Worm (Caenorhabditis elegans) whole organism, late embryonic: ENCODE measurements around the gene rfip-1.
A peak's percentile ranks its signal among the peaks of the same experiment; 100 is the strongest.

Experiments
- C08G9.2 ChIP-seq: sonication (generic microtip); optimal IDR thresholded peaks from 2 replicates; lab custom pipeline; 2016; ENCODE audit warnings: mild to moderate bottlenecking, missing genetic modification characterization, moderate library complexity, missing compliant biosample characterization
- ceh-2 ChIP-seq: sonication (generic microtip); optimal IDR thresholded peaks from 2 replicates; lab custom pipeline; 2016; ENCODE audit warnings: missing genotype, missing genetic modification characterization, missing compliant biosample characterization
- ceh-22 ChIP-seq: sonication (generic microtip); optimal IDR thresholded peaks from 2 replicates; lab custom pipeline; 2017; ENCODE audit warnings: missing biosample characterization, missing genetic modification characterization
- ceh-24 ChIP-seq: sonication (generic microtip); optimal IDR thresholded peaks from 2 replicates; lab custom pipeline; 2016; ENCODE audit warnings: mild to moderate bottlenecking, missing genetic modification characterization, missing compliant biosample characterization
- ceh-30 ChIP-seq: fragments of 150-350 bp; optimal IDR thresholded peaks from 2 replicates; lab custom pipeline; 2014; ENCODE audit warnings: missing biosample characterization, missing genetic modification characterization
- ceh-31 ChIP-seq: sonication (generic microtip); optimal IDR thresholded peaks from 2 replicates; lab custom pipeline; 2016; ENCODE audit warnings: missing genetic modification characterization, missing compliant biosample characterization
- ceh-34 ChIP-seq: sonication (generic microtip); optimal IDR thresholded peaks from 2 replicates; lab custom pipeline; 2016; ENCODE audit warnings: mild to moderate bottlenecking, missing genetic modification characterization, missing compliant biosample characterization
- ceh-9 ChIP-seq: sonication (generic microtip); optimal IDR thresholded peaks from 2 replicates; lab custom pipeline; 2016; ENCODE audit warnings: mild to moderate bottlenecking, missing genetic modification characterization, inconsistent platforms, missing compliant biosample characterization
- dmd-4 ChIP-seq: sonication (generic microtip); optimal IDR thresholded peaks from 2 replicates; lab custom pipeline; 2016; ENCODE audit warnings: borderline replicate concordance, missing genetic modification characterization, missing compliant biosample characterization
- elt-2 ChIP-seq: sonication (generic microtip); optimal IDR thresholded peaks from 2 replicates; lab custom pipeline; 2016; ENCODE audit warnings: missing genetic modification reagents, missing genetic modification characterization, missing compliant biosample characterization
- gmeb-2 ChIP-seq: sonication (generic microtip); optimal IDR thresholded peaks from 2 replicates; lab custom pipeline; 2016; ENCODE audit warnings: missing genetic modification characterization, inconsistent platforms, missing compliant biosample characterization
- hlh-30 ChIP-seq: sonication (generic microtip); optimal IDR thresholded peaks from 2 replicates; lab custom pipeline; 2017; ENCODE audit warnings: antibody characterized with exemption, missing genetic modification characterization, missing compliant biosample characterization; ENCODE audit not compliant: insufficient read depth
- hlh-6 ChIP-seq: sonication (generic microtip); optimal IDR thresholded peaks from 2 replicates; lab custom pipeline; 2016; ENCODE audit warnings: missing genotype, missing genetic modification characterization, missing compliant biosample characterization
- hlh-8 ChIP-seq: sonication (generic microtip); optimal IDR thresholded peaks from 2 replicates; lab custom pipeline; 2016; ENCODE audit warnings: missing genotype, missing genetic modification characterization, missing compliant biosample characterization
- mec-3 ChIP-seq: sonication (generic microtip); optimal IDR thresholded peaks from 2 replicates; lab custom pipeline; 2016; ENCODE audit warnings: borderline replicate concordance, missing genetic modification characterization, missing compliant biosample characterization
- nfya-1 ChIP-seq: sonication (generic microtip); optimal IDR thresholded peaks from 2 replicates; lab custom pipeline; 2017; ENCODE audit warnings: missing genetic modification characterization, mild to moderate bottlenecking, missing compliant biosample characterization, antibody characterized with exemption, moderate library complexity
- nhr-11 ChIP-seq: fragments of 150-350 bp; optimal IDR thresholded peaks from 2 replicates; lab custom pipeline; 2014; ENCODE audit warnings: missing biosample characterization, missing genetic modification characterization
- nhr-232 ChIP-seq: sonication (generic microtip); optimal IDR thresholded peaks from 2 replicates; lab custom pipeline; 2016; ENCODE audit warnings: missing genetic modification characterization, missing compliant biosample characterization
- pag-3 ChIP-seq: sonication (generic microtip); optimal IDR thresholded peaks from 2 replicates; lab custom pipeline; 2016; ENCODE audit warnings: missing compliant biosample characterization, missing genetic modification characterization, borderline replicate concordance
- pat-9 ChIP-seq: fragments of 200-800 bp; sonication (Bioruptor generic); optimal IDR thresholded peaks from 2 replicates; lab custom pipeline; 2018; ENCODE audit warnings: mild to moderate bottlenecking, missing genetic modification characterization, moderate library complexity, missing compliant biosample characterization
- pax-1 ChIP-seq: fragments of 150-350 bp; optimal IDR thresholded peaks from 2 replicates; lab custom pipeline; 2014; ENCODE audit warnings: missing biosample characterization, missing genetic modification characterization
- pha-2 ChIP-seq: sonication (generic microtip); optimal IDR thresholded peaks from 2 replicates; lab custom pipeline; 2017; ENCODE audit warnings: mild to moderate bottlenecking, missing genetic modification characterization, missing compliant biosample characterization
- pqm-1 ChIP-seq: sonication (generic microtip); optimal IDR thresholded peaks from 2 replicates; lab custom pipeline; 2016; ENCODE audit warnings: missing genetic modification characterization, missing compliant biosample characterization
- pros-1 ChIP-seq: fragments of 150-350 bp; optimal IDR thresholded peaks from 2 replicates; lab custom pipeline; 2014; ENCODE audit warnings: missing biosample characterization, missing genetic modification reagents, missing genetic modification characterization
- ref-2 ChIP-seq: sonication (generic microtip); optimal IDR thresholded peaks from 2 replicates; lab custom pipeline; 2016; ENCODE audit warnings: missing genetic modification characterization, missing compliant biosample characterization
- rnt-1 ChIP-seq: sonication (generic microtip); optimal IDR thresholded peaks from 2 replicates; lab custom pipeline; 2016; ENCODE audit warnings: missing genetic modification characterization, missing compliant biosample characterization
- sox-4 ChIP-seq: sonication (generic microtip); optimal IDR thresholded peaks from 2 replicates; lab custom pipeline; 2017; ENCODE audit warnings: mild to moderate bottlenecking, missing genetic modification characterization, inconsistent platforms, missing compliant biosample characterization
- syd-9 ChIP-seq: sonication (generic microtip); optimal IDR thresholded peaks from 2 replicates; lab custom pipeline; 2016; ENCODE audit warnings: mild to moderate bottlenecking, missing genetic modification characterization, moderate library complexity, missing compliant biosample characterization
- tbx-2 ChIP-seq: sonication (generic microtip); optimal IDR thresholded peaks from 2 replicates; lab custom pipeline; 2016; ENCODE audit warnings: missing genetic modification characterization, missing compliant biosample characterization
- tbx-7 ChIP-seq: sonication (generic microtip); optimal IDR thresholded peaks from 2 replicates; lab custom pipeline; 2016; ENCODE audit warnings: missing genotype, missing genetic modification characterization, missing compliant biosample characterization
- ttx-3 ChIP-seq: sonication (generic microtip); optimal IDR thresholded peaks from 2 replicates; lab custom pipeline; 2016; ENCODE audit warnings: missing genetic modification reagents, missing genetic modification characterization, missing compliant biosample characterization
- unc-42 ChIP-seq: sonication (generic microtip); optimal IDR thresholded peaks from 2 replicates; lab custom pipeline; 2016; ENCODE audit warnings: missing genotype, missing genetic modification characterization, missing compliant biosample characterization
- unc-55 ChIP-seq: sonication (generic microtip); optimal IDR thresholded peaks from 2 replicates; lab custom pipeline; 2017; ENCODE audit warnings: missing biosample characterization, missing genetic modification reagents, missing genetic modification characterization
- zip-5 ChIP-seq: sonication (generic microtip); optimal IDR thresholded peaks from 2 replicates; lab custom pipeline; 2016; ENCODE audit warnings: missing genetic modification characterization, missing compliant biosample characterization
- ztf-16 ChIP-seq: sonication (generic microtip); optimal IDR thresholded peaks from 2 replicates; lab custom pipeline; 2017; ENCODE audit warnings: missing genetic modification characterization, missing compliant biosample characterization

The rfip-1 gene

ce11 chrII:5872414-5872813, 11.9 kb upstream of the rfip-1 start:
- TF ChIP-seq tbx-2 (tag; lab: Kevin White, UChicago) (no peak), nhr-232 (no peak), ttx-3 (tag; lab: Kevin White, UChicago) (no peak), ref-2 (tag; lab: Kevin White, UChicago) (no peak), sox-4 (tag; lab: Kevin White, UChicago) (no peak), tbx-7 (no peak), hlh-6 (tag; lab: Kevin White, UChicago) (no peak), ceh-22 (tag; lab: Kevin White, UChicago) (no peak), hlh-8 (tag; lab: Kevin White, UChicago) (no peak), mec-3 (tag; lab: Kevin White, UChicago) (no peak), unc-55 (GFP tag; lab: Kevin White, UChicago) (no peak), syd-9 (tag; lab: Kevin White, UChicago) (no peak), ceh-34 (no peak), pqm-1 (tag; lab: Kevin White, UChicago) (no peak), ceh-9 (no peak), ceh-30 (no peak), pha-2 (no peak), C08G9.2 (no peak), pax-1 (tag; lab: Kevin White, UChicago) (no peak), rnt-1 (tag; lab: Kevin White, UChicago) (no peak)

- TF ChIP-seq elt-2 (tag; lab: Kevin White, UChicago) (peak; percentile 70), ceh-9 (no peak), unc-55 (GFP tag; lab: Kevin White, UChicago) (no peak), tbx-2 (tag; lab: Kevin White, UChicago) (peak; percentile 47), mec-3 (tag; lab: Kevin White, UChicago) (no peak), unc-42 (tag; lab: Kevin White, UChicago) (peak; percentile 63), pat-9 (tag; lab: Kevin White, UChicago) (no peak), zip-5 (peak; percentile 47), dmd-4 (tag; lab: Kevin White, UChicago) (no peak), C08G9.2 (peak; percentile 31), nfya-1 (tag; lab: Kevin White, UChicago) (no peak), ceh-24 (tag; lab: Kevin White, UChicago) (no peak), ceh-31 (peak; percentile 60), pag-3 (tag; lab: Kevin White, UChicago) (no peak), pqm-1 (tag; lab: Kevin White, UChicago) (no peak), ceh-2 (tag; lab: Kevin White, UChicago) (peak; percentile 14), ztf-16 (tag; lab: Kevin White, UChicago) (peak; percentile 39)
- TF ChIP-seq, all 69 proteins: peak for 8
These were observed 10.7 kb upstream of the rfip-1 start, which contains the start of gene tex-2 for ce11 chrII:5873564-5874070. TSS of gene tex-2 (minus strand) at chrII:5873614.

ce11 chrII:5874130-5874529, 10.2 kb upstream of the rfip-1 start:
- TF ChIP-seq hlh-30 (tag; lab: Kevin White, UChicago) (peak; percentile 77), nhr-11 (no peak)

- TF ChIP-seq gmeb-2 (tag; lab: Kevin White, UChicago) (no peak), pros-1 (tag; lab: Kevin White, UChicago) (no peak), pqm-1 (tag; lab: Kevin White, UChicago) (no peak)
- TF ChIP-seq, all 69 proteins: peak for 0
These were observed 8.3 kb upstream of the rfip-1 start, which contains the start of gene F55C12.6 for ce11 chrII:5876053-5876452. TSS of gene F55C12.6 (minus strand) at chrII:5876153.
